Worm (Caenorhabditis elegans): ENCODE data around the gene tsen-54.

Gene tsen-54

DNA sequence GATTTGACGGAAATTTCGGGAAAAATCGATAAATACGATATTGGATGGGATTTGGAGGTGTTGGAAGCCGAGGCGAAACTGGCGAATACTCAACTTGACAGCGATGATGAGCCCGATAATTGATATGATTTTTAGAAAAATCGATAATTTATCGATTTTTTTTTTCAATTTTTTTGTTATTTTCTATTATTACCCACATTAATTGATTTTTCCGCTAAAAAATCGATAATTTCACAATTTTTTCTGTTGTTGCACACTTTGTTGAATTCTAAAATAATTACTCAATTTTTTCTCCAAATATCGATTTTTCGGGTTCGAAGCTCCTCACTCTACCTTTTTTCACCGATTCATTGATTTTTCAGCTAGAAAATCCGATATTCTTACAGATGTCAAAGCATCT lies 21.4 kb downstream of the tsen-54 start, which contains the start of gene Y48A5A.3:
Gene Y48A5A.3 (plus strand): TSS at position 385 of the 400 bp plus-strand sequence.
- TF ChIP-seq ceh-36 (tag; optimal IDR thresholded peaks at IDR 0.05) (no peak), ets-7 (tag; optimal IDR thresholded peaks at IDR 0.05) (no peak), tbx-37 (GFP tag; conservative IDR thresholded peaks at IDR 0.05) (no peak), tbx-11 (GFP tag; IDR thresholded peaks at IDR 0.05) (no peak), F13C5.2 (tag; optimal IDR thresholded peaks at IDR 0.05) (no peak), hmbx-1 (tag; optimal IDR thresholded peaks at IDR 0.05) (no peak), hnd-1 (tag; optimal IDR thresholded peaks at IDR 0.05) (no peak), aly-1 (tag; optimal IDR thresholded peaks at IDR 0.05) (no peak), tra-4 (tag; optimal IDR thresholded peaks at IDR 0.05) (no peak), hmg-4 (GFP tag; optimal IDR thresholded peaks at IDR 0.05) (no peak), pes-1 (GFP tag; IDR thresholded peaks at IDR 0.05) (no peak), ama-1 (optimal IDR thresholded peaks at IDR 0.05) (no peak), scrt-1 (GFP tag; IDR thresholded peaks at IDR 0.05) (no peak), B0310.2 (tag; optimal IDR thresholded peaks at IDR 0.05) (no peak), flt-1 (GFP tag; IDR thresholded peaks at IDR 0.05) (no peak), sea-1 (GFP tag; conservative IDR thresholded peaks at IDR 0.05) (no peak), ceh-13 (GFP tag; optimal IDR thresholded peaks at IDR 0.05) (no peak)

DNA sequence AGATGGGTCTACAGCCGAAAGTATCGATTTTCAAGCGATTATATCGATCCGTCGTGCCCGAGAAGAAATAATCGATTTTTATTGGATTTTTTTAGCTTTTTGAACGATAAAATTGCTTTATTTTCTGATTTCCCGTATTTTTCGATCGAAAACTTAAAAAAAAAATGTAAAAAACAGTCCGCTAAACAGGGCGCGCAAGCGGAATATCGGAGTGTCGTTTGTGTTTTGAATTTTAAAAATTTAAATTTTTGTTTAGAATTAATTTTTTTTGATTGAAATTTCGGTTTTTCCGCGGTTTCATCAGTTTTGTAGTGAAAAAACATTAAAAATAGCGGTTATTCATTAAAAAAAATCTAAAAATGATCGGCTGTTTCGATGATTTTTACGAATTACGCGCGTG lies 22.2 kb downstream of the tsen-54 start:
- no peak for TF ChIP-seq flt-1 (GFP tag; IDR thresholded peaks at IDR 0.05)
- no peak for TF ChIP-seq ama-1 (optimal IDR thresholded peaks at IDR 0.05)
- TF ChIP-seq hmg-4 (GFP tag; optimal IDR thresholded peaks at IDR 0.05), result no peak
- no peak for TF ChIP-seq sea-1 (GFP tag; conservative IDR thresholded peaks at IDR 0.05)
- no peak for TF ChIP-seq aly-1 (tag; optimal IDR thresholded peaks at IDR 0.05)
- TF ChIP-seq F13C5.2 (tag; optimal IDR thresholded peaks at IDR 0.05), result no peak

DNA sequence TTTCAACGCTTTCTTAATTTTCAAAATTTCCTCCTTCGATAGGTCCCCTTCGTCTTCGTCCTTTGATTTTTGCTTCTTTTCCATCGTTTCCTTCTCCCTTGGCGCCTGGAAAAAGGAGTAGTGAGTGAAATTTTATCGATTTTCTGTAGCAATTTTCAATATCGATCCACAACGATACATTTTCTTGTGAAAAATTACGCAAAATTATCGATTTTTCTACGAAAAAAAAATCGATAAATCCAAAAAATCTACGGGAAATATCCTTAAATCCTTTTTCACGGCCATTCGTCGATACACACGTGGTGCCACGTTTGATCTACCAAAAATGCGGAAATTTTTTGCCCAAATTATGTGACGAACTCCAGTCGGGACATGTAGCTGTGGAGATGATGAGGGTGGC lies 23.1 kb downstream of the tsen-54 start:
- TF ChIP-seq ceh-36 (tag; optimal IDR thresholded peaks at IDR 0.05) (no peak), ets-7 (tag; optimal IDR thresholded peaks at IDR 0.05) (no peak), sea-1 (GFP tag; conservative IDR thresholded peaks at IDR 0.05) (no peak), flt-1 (GFP tag; IDR thresholded peaks at IDR 0.05) (no peak), tbx-37 (GFP tag; conservative IDR thresholded peaks at IDR 0.05) (no peak), F13C5.2 (tag; optimal IDR thresholded peaks at IDR 0.05) (no peak), ama-1 (optimal IDR thresholded peaks at IDR 0.05) (no peak), hmbx-1 (tag; optimal IDR thresholded peaks at IDR 0.05) (no peak), pes-1 (GFP tag; IDR thresholded peaks at IDR 0.05) (no peak), hmg-4 (GFP tag; optimal IDR thresholded peaks at IDR 0.05) (no peak), scrt-1 (GFP tag; IDR thresholded peaks at IDR 0.05) (no peak), ceh-13 (GFP tag; optimal IDR thresholded peaks at IDR 0.05) (no peak), aly-1 (tag; optimal IDR thresholded peaks at IDR 0.05) (no peak), B0310.2 (tag; optimal IDR thresholded peaks at IDR 0.05) (no peak), hnd-1 (tag; optimal IDR thresholded peaks at IDR 0.05) (no peak), tra-4 (tag; optimal IDR thresholded peaks at IDR 0.05) (no peak), tbx-11 (GFP tag; IDR thresholded peaks at IDR 0.05) (no peak)

DNA sequence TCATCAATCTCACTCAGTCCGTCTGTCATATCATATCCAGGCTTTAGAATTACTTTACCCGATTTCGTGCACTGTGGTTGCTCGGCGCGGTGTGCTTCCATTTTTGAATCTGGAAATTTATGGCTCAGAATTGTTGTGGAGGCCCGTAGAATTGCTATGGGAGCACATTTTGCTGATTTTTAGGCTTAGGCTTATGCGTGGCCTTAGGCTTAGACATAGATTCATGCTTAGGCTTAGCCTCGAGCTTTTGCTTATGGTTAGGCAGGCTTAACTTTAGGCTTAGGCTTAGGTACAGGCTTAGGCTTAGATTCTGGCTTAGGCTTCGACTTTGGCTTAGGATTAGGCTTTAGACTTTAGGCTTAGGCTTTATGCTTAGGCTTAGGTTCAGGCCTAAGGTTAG lies 24.3 kb downstream of the tsen-54 start, which contains the start of gene Y76B12C.4:
Gene Y76B12C.4 (minus strand): TSS at position 101 of the 400 bp plus-strand sequence.
- TF ChIP-seq ceh-36 (tag; optimal IDR thresholded peaks at IDR 0.05) (peak; percentile 54), F13C5.2 (tag; optimal IDR thresholded peaks at IDR 0.05) (no peak), pes-1 (GFP tag; IDR thresholded peaks at IDR 0.05) (no peak)

DNA sequence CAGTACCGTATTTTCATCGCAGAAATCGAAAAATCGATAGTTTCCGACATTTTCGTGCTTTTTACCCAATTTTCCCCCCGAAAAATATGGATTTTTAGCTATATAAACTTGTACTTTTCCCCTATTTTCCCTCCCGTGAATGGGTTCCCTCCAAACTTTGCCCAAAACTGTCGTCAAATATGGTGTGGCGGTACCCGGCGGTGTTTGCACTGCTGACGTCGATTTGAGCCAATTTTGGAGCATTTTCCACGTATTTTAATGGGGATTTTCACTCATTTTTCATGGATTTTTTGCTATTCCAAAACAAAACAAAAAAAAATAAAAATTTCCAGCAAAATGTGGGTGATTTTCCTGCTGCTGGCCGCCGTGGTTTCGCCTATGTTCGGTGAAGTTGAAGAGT lies 25.4 kb downstream of the tsen-54 start, which contains the start of gene Y76B12C.3:
Gene Y76B12C.3 (plus strand): TSS at position 334 of the 400 bp plus-strand sequence.
- TF ChIP-seq F13C5.2 (tag; optimal IDR thresholded peaks at IDR 0.05) (peak; percentile 2), hmbx-1 (tag; optimal IDR thresholded peaks at IDR 0.05) (no peak)

DNA sequence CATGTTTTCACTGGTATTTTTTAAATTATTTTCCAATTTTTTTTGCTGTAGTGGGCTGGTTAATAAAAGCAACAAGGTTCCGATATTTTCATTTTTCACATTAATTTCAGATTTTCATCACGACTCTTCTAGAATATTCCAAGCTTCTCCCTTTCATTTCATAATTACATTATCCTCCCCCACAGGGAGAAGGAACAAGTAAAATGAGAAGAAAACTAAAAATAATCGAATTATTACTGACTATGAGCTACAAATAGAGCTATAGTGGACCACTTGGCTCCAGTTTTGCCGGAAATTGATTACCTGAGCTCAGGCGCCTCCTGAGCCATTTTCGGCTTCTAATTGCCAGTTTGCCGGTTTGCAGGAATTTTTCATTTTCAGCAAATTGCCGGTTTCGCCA lies 27.6 kb downstream of the tsen-54 start:
- TF ChIP-seq F13C5.2 (tag; optimal IDR thresholded peaks at IDR 0.05) (no peak), ama-1 (optimal IDR thresholded peaks at IDR 0.05) (no peak), tbx-11 (GFP tag; IDR thresholded peaks at IDR 0.05) (no peak), ets-7 (tag; optimal IDR thresholded peaks at IDR 0.05) (no peak), scrt-1 (GFP tag; IDR thresholded peaks at IDR 0.05) (no peak), hnd-1 (tag; optimal IDR thresholded peaks at IDR 0.05) (no peak), flt-1 (GFP tag; IDR thresholded peaks at IDR 0.05) (no peak), pes-1 (GFP tag; IDR thresholded peaks at IDR 0.05) (no peak)

DNA sequence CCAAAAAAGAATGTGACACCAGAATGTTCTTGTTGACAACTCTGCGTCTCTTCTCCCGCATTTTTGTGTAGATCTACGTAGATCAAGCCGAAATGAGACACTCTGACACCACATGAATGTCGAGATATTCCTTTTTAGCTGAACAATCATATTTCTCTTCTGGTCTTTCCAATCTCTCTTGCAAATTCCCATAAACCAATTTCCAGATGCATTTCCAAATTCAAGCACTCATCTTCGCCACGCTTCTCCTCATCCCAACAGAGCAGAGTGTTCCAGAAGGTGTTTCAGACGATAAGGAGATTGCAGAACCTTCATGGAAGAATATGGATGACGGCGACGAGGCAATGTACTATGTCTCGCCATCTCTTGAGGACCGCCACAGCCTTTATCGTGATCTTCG lies 31.8 kb downstream of the tsen-54 start, which contains the start of gene Y76B12C.8:
Gene Y76B12C.8 (plus strand): TSS at position 207 of the 400 bp plus-strand sequence.
- TF ChIP-seq tbx-37 (GFP tag; conservative IDR thresholded peaks at IDR 0.05) (no peak), ama-1 (optimal IDR thresholded peaks at IDR 0.05) (no peak), ceh-13 (GFP tag; optimal IDR thresholded peaks at IDR 0.05) (no peak)

DNA sequence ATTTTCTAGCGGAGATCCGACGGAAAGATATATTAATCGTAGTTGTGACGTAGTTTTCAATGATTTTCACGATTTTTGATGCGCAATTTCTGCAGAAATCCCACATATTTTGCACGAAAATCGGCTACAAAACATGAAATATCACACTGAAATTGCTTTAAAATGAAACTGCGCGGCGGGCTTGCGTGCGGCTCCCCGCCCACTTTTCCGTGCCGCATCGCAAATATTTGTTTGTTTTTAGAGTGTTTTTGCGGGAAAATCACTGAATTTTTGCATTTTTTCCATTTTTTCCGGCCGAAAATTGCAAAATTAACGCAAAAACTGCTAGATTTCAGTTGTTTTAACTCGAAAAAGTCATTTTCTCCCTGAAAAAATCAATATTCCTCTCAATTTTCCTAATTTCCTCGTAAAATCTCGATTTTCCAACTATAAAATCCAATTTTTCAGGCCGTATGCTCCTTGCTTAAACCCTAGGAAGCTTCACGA lies 33.0 kb downstream of the tsen-54 start, which contains the start of gene Y76B12C.6:
Gene Y76B12C.6 (plus strand): TSS at position 436 of the 486 bp plus-strand sequence.
- TF ChIP-seq hnd-1 (tag; optimal IDR thresholded peaks at IDR 0.05) (no peak), ama-1 (optimal IDR thresholded peaks at IDR 0.05) (no peak), ets-7 (tag; optimal IDR thresholded peaks at IDR 0.05) (peak; percentile 18), B0310.2 (tag; optimal IDR thresholded peaks at IDR 0.05) (no peak), F13C5.2 (tag; optimal IDR thresholded peaks at IDR 0.05) (peak; percentile 72), ceh-36 (tag; optimal IDR thresholded peaks at IDR 0.05) (peak; percentile 41), hmbx-1 (tag; optimal IDR thresholded peaks at IDR 0.05) (no peak), aly-1 (tag; optimal IDR thresholded peaks at IDR 0.05) (peak; percentile 64), tbx-11 (GFP tag; IDR thresholded peaks at IDR 0.05) (peak; percentile 71), pes-1 (GFP tag; IDR thresholded peaks at IDR 0.05) (peak; percentile 61; the same call in 1 of the 2 replicates), tra-4 (tag; optimal IDR thresholded peaks at IDR 0.05) (no peak), scrt-1 (GFP tag; IDR thresholded peaks at IDR 0.05) (peak; percentile 62), ceh-13 (GFP tag; optimal IDR thresholded peaks at IDR 0.05) (peak; percentile 27), hmg-4 (GFP tag; optimal IDR thresholded peaks at IDR 0.05) (peak; percentile 57), tbx-37 (GFP tag; conservative IDR thresholded peaks at IDR 0.05) (0 out of 2 replicates have a peak, but pooled peaks have one; percentile 22), flt-1 (GFP tag; IDR thresholded peaks at IDR 0.05) (0 out of 2 replicates have a peak, but pooled peaks have one; percentile 45), sea-1 (GFP tag; conservative IDR thresholded peaks at IDR 0.05) (0 out of 2 replicates have a peak, but pooled peaks have one; percentile 57)

Data from whole organism, early embryonic.